Worm (Caenorhabditis elegans) whole organism, young adult: ENCODE results near the gene oac-50.

ENCODE experiments used
- D2030.7 ChIP-seq: fragments of 200-800 bp; sonication (Bioruptor generic); IDR thresholded peaks from 2 replicates; pipeline ENCODE4 v1.3.6; 2022; ENCODE audit warnings: missing genetic modification reagents, missing genetic modification characterization, missing compliant biosample characterization
- F49E8.2 ChIP-seq: sonication (generic microtip); optimal IDR thresholded peaks from 3 replicates; lab custom pipeline; 2017; ENCODE audit warnings: missing genetic modification characterization, mild to moderate bottlenecking, missing compliant biosample characterization, antibody characterized with exemption, moderate library complexity; ENCODE audit not compliant: insufficient read depth
- Y56A3A.18 ChIP-seq: fragments of 200-800 bp; sonication (Bioruptor generic); IDR thresholded peaks from 2 replicates; pipeline ENCODE4 v1.3.6; 2022; ENCODE audit warnings: missing genetic modification reagents, missing genetic modification characterization, missing compliant biosample characterization
- aptf-2 ChIP-seq: fragments of 200-800 bp; sonication (Bioruptor generic); conservative IDR thresholded peaks from 2 replicates; pipeline ENCODE4 v1.3.6; 2022; ENCODE audit warnings: missing genetic modification reagents, missing genetic modification characterization, missing compliant biosample characterization
- aptf-3 ChIP-seq: fragments of 200-800 bp; sonication (Bioruptor generic); IDR thresholded peaks from 2 replicates; pipeline ENCODE4 v1.3.6; 2022; ENCODE audit warnings: missing genetic modification characterization, missing compliant biosample characterization
- atf-7 ChIP-seq: sonication (generic microtip); optimal IDR thresholded peaks from 2 replicates; lab custom pipeline; 2017; ENCODE audit warnings: mild to moderate bottlenecking, missing genetic modification characterization, missing compliant biosample characterization
- attf-5 ChIP-seq: fragments of 200-800 bp; sonication (Bioruptor generic); optimal IDR thresholded peaks from 2 replicates; lab custom pipeline; 2018; ENCODE audit warnings: mild to moderate bottlenecking, missing genetic modification characterization, missing compliant biosample characterization
- attf-6 ChIP-seq: fragments of 200-800 bp; sonication (Bioruptor generic); IDR thresholded peaks from 2 replicates; pipeline ENCODE4 v1.3.6; 2022; ENCODE audit warnings: missing genetic modification reagents, missing genetic modification characterization, missing compliant biosample characterization
- bed-1 ChIP-seq: fragments of 200-800 bp; sonication (Bioruptor generic); IDR thresholded peaks from 2 replicates; pipeline ENCODE4 v1.3.6; 2022; ENCODE audit warnings: missing genetic modification reagents, missing genetic modification characterization, missing compliant biosample characterization
- ccch-3 ChIP-seq: fragments of 200-800 bp; sonication (Bioruptor generic); optimal IDR thresholded peaks from 2 replicates; lab custom pipeline; 2018; ENCODE audit warnings: mild to moderate bottlenecking, missing genetic modification characterization, missing compliant biosample characterization
- cebp-1 ChIP-seq, 2 experiments: fragments of 200-800 bp in 1 of 2; sonication (Bioruptor generic) in 1 of 2; sonication (generic microtip) in 1 of 2; IDR thresholded peaks in 1 of 2; optimal IDR thresholded peaks in 1 of 2; 2 replicates each; pipeline versions ENCODE4 v1.3.6 to Lab custom; 2017 to 2022; ENCODE audit warnings: missing compliant biosample characterization in 2 of 2, missing genetic modification characterization in 2 of 2, mild to moderate bottlenecking in 1 of 2, missing genetic modification reagents in 1 of 2, moderate library complexity in 1 of 2
- ceh-100 ChIP-seq: fragments of 200-800 bp; sonication (Bioruptor generic); IDR thresholded peaks from 2 replicates; pipeline ENCODE4 v1.3.6; 2022; ENCODE audit warnings: missing genetic modification reagents, missing genetic modification characterization, missing compliant biosample characterization
- ceh-27 ChIP-seq: fragments of 200-800 bp; sonication (Bioruptor generic); optimal IDR thresholded peaks from 2 replicates; lab custom pipeline; 2018; ENCODE audit warnings: mild to moderate bottlenecking, missing genetic modification characterization, moderate library complexity, missing compliant biosample characterization
- ceh-91 ChIP-seq: fragments of 200-800 bp; sonication (Bioruptor generic); IDR thresholded peaks from 2 replicates; pipeline ENCODE4 v1.3.6; 2022; ENCODE audit warnings: missing genetic modification reagents, missing genetic modification characterization, missing compliant biosample characterization
- dox-1 ChIP-seq: fragments of 200-800 bp; sonication (Bioruptor generic); IDR thresholded peaks from 2 replicates; pipeline ENCODE4 v1.3.6; 2022; ENCODE audit warnings: missing genetic modification reagents, missing genetic modification characterization, missing compliant biosample characterization
- dpff-1 ChIP-seq: sonication (generic microtip); optimal IDR thresholded peaks from 2 replicates; lab custom pipeline; 2017; ENCODE audit warnings: mild to moderate bottlenecking, missing genetic modification characterization, missing compliant biosample characterization
- egl-44 ChIP-seq: fragments of 200-800 bp; sonication (Bioruptor generic); IDR thresholded peaks from 2 replicates; pipeline ENCODE4 v1.3.6; 2022; ENCODE audit warnings: missing genetic modification reagents, missing genetic modification characterization, missing compliant biosample characterization
- ekl-4 ChIP-seq: fragments of 200-800 bp; sonication (Bioruptor generic); IDR thresholded peaks from 2 replicates; pipeline ENCODE4 v1.3.6; 2022; ENCODE audit warnings: missing genetic modification reagents, missing genetic modification characterization, missing compliant biosample characterization
- hlh-12 ChIP-seq: sonication (generic microtip); optimal IDR thresholded peaks from 2 replicates; lab custom pipeline; 2016; ENCODE audit warnings: missing genetic modification characterization, missing compliant biosample characterization
- hmg-1.2 ChIP-seq: fragments of 200-800 bp; sonication (Bioruptor generic); IDR thresholded peaks from 2 replicates; pipeline ENCODE4 v1.3.6; 2022; ENCODE audit warnings: missing genetic modification reagents, missing genetic modification characterization, missing compliant biosample characterization
- hmg-20 ChIP-seq: fragments of 200-800 bp; sonication (Bioruptor generic); IDR thresholded peaks from 2 replicates; pipeline ENCODE4 v1.3.6; 2022; ENCODE audit warnings: missing genetic modification reagents, missing genetic modification characterization, missing compliant biosample characterization
- hsf-1 ChIP-seq: fragments of 200-800 bp; sonication (Bioruptor generic); IDR thresholded peaks from 2 replicates; pipeline ENCODE4 v1.3.6; 2022; ENCODE audit warnings: missing genetic modification reagents, missing genetic modification characterization, missing compliant biosample characterization
- let-607 ChIP-seq, 2 experiments: fragments of 200-800 bp in 1 of 2; sonication (Bioruptor generic) in 1 of 2; sonication (generic microtip) in 1 of 2; optimal IDR thresholded peaks; 2 replicates each; lab custom pipeline; 2016 to 2018; ENCODE audit warnings: mild to moderate bottlenecking in 2 of 2, missing compliant biosample characterization in 2 of 2, missing genetic modification characterization in 2 of 2, moderate library complexity in 2 of 2, missing genotype in 1 of 2
- lin-26 ChIP-seq: fragments of 200-800 bp; sonication (Bioruptor generic); IDR thresholded peaks from 2 replicates; pipeline ENCODE4 v1.3.6; 2022; ENCODE audit warnings: missing genetic modification reagents, missing genetic modification characterization, missing compliant biosample characterization
- lin-54 ChIP-seq: fragments of 200-800 bp; sonication (Bioruptor generic); optimal IDR thresholded peaks from 2 replicates; lab custom pipeline; 2018; ENCODE audit warnings: mild to moderate bottlenecking, missing genetic modification characterization, missing compliant biosample characterization
- madf-6 ChIP-seq: fragments of 200-800 bp; sonication (Bioruptor generic); IDR thresholded peaks from 2 replicates; pipeline ENCODE4 v1.3.6; 2022; ENCODE audit warnings: missing genetic modification reagents, missing genetic modification characterization, missing compliant biosample characterization
- mcd-1 ChIP-seq: fragments of 200-800 bp; sonication (Bioruptor generic); IDR thresholded peaks from 2 replicates; pipeline ENCODE4 v1.3.6; 2022; ENCODE audit warnings: missing genetic modification reagents, missing genetic modification characterization, missing compliant biosample characterization
- nhr-120 ChIP-seq: fragments of 200-800 bp; sonication (Bioruptor generic); IDR thresholded peaks from 2 replicates; pipeline ENCODE4 v1.3.6; 2022; ENCODE audit warnings: missing genetic modification characterization, missing compliant biosample characterization
- nhr-179 ChIP-seq: sonication (generic microtip); optimal IDR thresholded peaks from 2 replicates; lab custom pipeline; 2016; ENCODE audit warnings: mild to moderate bottlenecking, missing genetic modification characterization, missing compliant biosample characterization
- pha-4 ChIP-seq: fragments of 150-350 bp; sonication (generic microtip); optimal IDR thresholded peaks from 2 replicates; lab custom pipeline; 2014; ENCODE audit warnings: missing biosample characterization, missing genetic modification reagents, missing genetic modification characterization
- rcor-1 ChIP-seq: fragments of 200-800 bp; sonication (Bioruptor generic); IDR thresholded peaks from 2 replicates; pipeline ENCODE4 v1.3.6; 2022; ENCODE audit warnings: missing genetic modification reagents, missing genetic modification characterization, missing compliant biosample characterization
- repo-1 ChIP-seq: sonication (generic microtip); optimal IDR thresholded peaks from 2 replicates; lab custom pipeline; 2017; ENCODE audit warnings: mild to moderate bottlenecking, missing genetic modification characterization, missing compliant biosample characterization
- snpc-1.1 ChIP-seq: sonication (generic microtip); optimal IDR thresholded peaks from 2 replicates; lab custom pipeline; 2017; ENCODE audit warnings: missing genetic modification characterization, mild to moderate bottlenecking, missing compliant biosample characterization, antibody characterized with exemption, moderate library complexity, missing genotype, missing genetic modification reagents; ENCODE audit not compliant: insufficient read depth
- snpc-3.4 ChIP-seq: sonication (generic microtip); optimal IDR thresholded peaks from 2 replicates; lab custom pipeline; 2017; ENCODE audit warnings: missing genetic modification characterization, mild to moderate bottlenecking, missing compliant biosample characterization, antibody characterized with exemption, moderate library complexity, missing genotype, missing genetic modification reagents
- snpc-4 ChIP-seq, 5 experiments: fragments of 150-350 bp in 1 of 5; sonication (generic microtip) in 4 of 5; optimal IDR thresholded peaks; 2 replicates each; lab custom pipeline; 2014 to 2018; ENCODE audit warnings: missing genetic modification characterization in 5 of 5, missing biosample characterization in 3 of 5, antibody characterized with exemption in 2 of 5, mild to moderate bottlenecking in 2 of 5, missing compliant biosample characterization in 2 of 5, missing genotype in 2 of 5, moderate library complexity in 2 of 5, missing genetic modification reagents in 1 of 5
- tbp1 ChIP-seq: fragments of 200-800 bp; sonication (Bioruptor generic); optimal IDR thresholded peaks from 2 replicates; lab custom pipeline; 2018; ENCODE audit warnings: mild to moderate bottlenecking, missing genetic modification characterization, missing compliant biosample characterization
- zfh-2 ChIP-seq: fragments of 200-800 bp; sonication (Bioruptor generic); conservative IDR thresholded peaks from 2 replicates; pipeline ENCODE4 v1.3.6; 2022; ENCODE audit warnings: missing genetic modification reagents, missing genetic modification characterization, missing compliant biosample characterization
- ztf-26 ChIP-seq: sonication (generic microtip); optimal IDR thresholded peaks from 2 replicates; lab custom pipeline; 2017; ENCODE audit warnings: missing genetic modification characterization, missing compliant biosample characterization
- ztf-3 ChIP-seq: fragments of 200-800 bp; sonication (Bioruptor generic); optimal IDR thresholded peaks from 2 replicates; lab custom pipeline; 2018; ENCODE audit warnings: mild to moderate bottlenecking, missing genetic modification characterization, missing compliant biosample characterization

oac-50 gene

DNA sequence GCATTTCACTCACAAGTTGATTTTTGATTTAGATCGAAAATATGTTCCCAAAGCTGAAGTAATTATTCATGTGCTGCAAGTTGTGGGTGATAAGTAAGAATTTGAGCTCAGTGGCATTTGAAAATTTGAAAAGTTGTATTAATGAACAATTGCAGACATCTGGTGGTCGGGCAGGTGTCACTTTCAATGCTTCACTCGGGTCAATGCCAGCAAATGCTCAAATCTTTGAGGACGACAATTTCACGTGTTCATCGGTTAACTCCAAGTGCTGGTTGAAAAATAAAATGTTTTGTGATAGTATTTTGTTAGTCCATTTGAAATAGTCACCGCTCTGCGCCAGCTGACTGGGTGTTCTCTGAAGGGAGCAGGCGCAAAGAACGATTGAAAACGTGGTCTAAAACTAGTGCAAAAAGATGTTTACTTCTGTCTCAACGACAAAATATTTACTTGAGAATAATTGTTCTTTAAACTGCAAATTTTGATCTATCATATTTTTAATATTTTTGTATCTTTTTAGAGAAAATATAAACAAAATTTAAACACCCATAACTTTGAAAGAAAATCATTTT is 20.8 kb upstream of the oac-50 start (continued):
- peak in 1 of 2 experiments; percentile 6 for TF ChIP-seq let-607 (tag; optimal IDR thresholded peaks at IDR 0.05; lab: Kevin White, UChicago)
- TF ChIP-seq, all 124 proteins: peak for 13

DNA sequence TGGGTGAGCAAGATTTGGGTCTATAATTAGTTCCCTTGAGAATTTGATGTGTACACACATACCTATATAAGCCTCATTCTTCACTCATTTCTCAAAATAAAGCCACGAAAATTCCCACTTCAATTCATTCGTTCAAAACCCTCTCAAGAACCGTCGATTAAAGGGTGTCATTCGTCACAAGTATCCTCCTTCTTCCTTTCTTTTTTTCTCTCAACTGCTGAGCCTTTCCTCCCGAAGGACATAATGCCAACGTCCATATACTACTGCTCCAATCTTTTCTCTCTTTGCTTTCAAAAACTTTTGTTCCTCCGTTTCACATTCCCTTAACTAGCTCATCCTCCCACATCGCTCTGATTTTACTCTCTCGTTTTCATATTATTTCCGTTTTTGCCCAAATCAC is 18.9 kb upstream of the oac-50 start, which contains the start of gene T27E4.1:
Gene T27E4.1 (plus strand): TSS at position 137 of the 400 bp plus-strand sequence.
- TF ChIP-seq snpc-3.4 (no peak), ceh-27 (peak; percentile 9)

ce11 chrV:9090824-9091798 is 17.8 kb upstream of the oac-50 start:
- TF ChIP-seq zfh-2 (GFP tag; lab: Robert Waterston, UW) (0 out of 2 replicates have a peak, but pooled peaks have one; percentile 36), dox-1 (GFP tag; lab: Robert Waterston, UW) (peak; percentile 55), bed-1 (GFP tag; lab: Robert Waterston, UW) (0 out of 2 replicates have a peak, but pooled peaks have one; percentile 62), madf-6 (peak; percentile 60), rcor-1 (peak; percentile 54), mcd-1 (GFP tag; lab: Robert Waterston, UW) (peak; percentile 39; the same call in 1 of the 2 replicates), ceh-100 (GFP tag; lab: Robert Waterston, UW) (peak; percentile 16; the same call in 1 of the 2 replicates), aptf-3 (GFP tag; lab: Robert Waterston, UW) (peak; percentile 81; the same call in 1 of the 2 replicates), D2030.7 (peak; percentile 48; the same call in 1 of the 2 replicates), hlh-12 (peak; percentile 30), F49E8.2 (tag; lab: Kevin White, UChicago) (peak; percentile 2), tbp1 (peak; percentile 49), snpc-4 (GFP tag; optimal IDR thresholded peaks at IDR 0.05; lab: Kevin White, UChicago) (peak; percentile 58), snpc-4 (tag; optimal IDR thresholded peaks at IDR 0.05; lab: Kevin White, UChicago) (peak in 3 of 4 experiments; percentile 53 to 79 (median 66)), Y56A3A.18 (peak; percentile 43; the same call in 1 of the 2 replicates), hmg-1.2 (GFP tag; lab: Robert Waterston, UW) (peak; percentile 53), hsf-1 (GFP tag; lab: Robert Waterston, UW) (peak; percentile 58), ekl-4 (GFP tag; lab: Robert Waterston, UW) (peak; percentile 61; the same call in 1 of the 2 replicates), lin-26 (GFP tag; lab: Robert Waterston, UW) (peak; percentile 43; the same call in 1 of the 2 replicates), hmg-20 (peak; percentile 11; the same call in 1 of the 2 replicates), snpc-1.1 (tag; lab: Kevin White, UChicago) (peak; percentile 79), attf-6 (GFP tag; lab: Robert Waterston, UW) (peak; percentile 77)

ce11 chrV:9088758-9089157 is 15.4 kb upstream of the oac-50 start:
- TF ChIP-seq ceh-100 (GFP tag; lab: Robert Waterston, UW) (peak; percentile 14; the same call in 1 of the 2 replicates), ceh-91 (no peak), nhr-120 (GFP tag; lab: Robert Waterston, UW) (no peak), ccch-3 (GFP tag; lab: Kevin White, UChicago) (no peak), repo-1 (tag; lab: Kevin White, UChicago) (peak; percentile 10), ztf-26 (peak; percentile 48), ztf-3 (no peak), aptf-2 (GFP tag; lab: Robert Waterston, UW) (no peak), pha-4 (no peak), dpff-1 (no peak), ceh-27 (no peak), atf-7 (tag; lab: Kevin White, UChicago) (no peak), egl-44 (GFP tag; lab: Robert Waterston, UW) (0 out of 2 replicates have a peak, but pooled peaks have one; percentile 20), attf-5 (GFP tag; lab: Kevin White, UChicago) (no peak), nhr-179 (tag; lab: Kevin White, UChicago) (no peak), dox-1 (GFP tag; lab: Robert Waterston, UW) (peak; percentile 87), cebp-1 (GFP tag; IDR thresholded peaks at IDR 0.05; lab: Robert Waterston, UW) (no peak), cebp-1 (tag; optimal IDR thresholded peaks at IDR 0.05; lab: Kevin White, UChicago) (peak; percentile 10), lin-54 (peak; percentile 4)
